Worm (Caenorhabditis elegans) whole organism, early embryonic: ENCODE data around the gene F32A11.1.

ENCODE experiments used
- B0310.2 ChIP-seq: sonication (generic microtip); optimal IDR thresholded peaks from 2 replicates; lab custom pipeline; 2016; ENCODE audit warnings: mild to moderate bottlenecking, missing genetic modification characterization, missing compliant biosample characterization
- F13C5.2 ChIP-seq: sonication (generic microtip); optimal IDR thresholded peaks from 2 replicates; lab custom pipeline; 2017; ENCODE audit warnings: mild to moderate bottlenecking, missing genetic modification characterization, inconsistent platforms, missing compliant biosample characterization
- aly-1 ChIP-seq: sonication (generic microtip); optimal IDR thresholded peaks from 2 replicates; lab custom pipeline; 2016; ENCODE audit warnings: missing genetic modification characterization, missing compliant biosample characterization
- ama-1 ChIP-seq: fragments of 150-350 bp; optimal IDR thresholded peaks from 2 replicates; lab custom pipeline; 2014
- ceh-13 ChIP-seq: fragments of 200-800 bp; sonication (Bioruptor generic); optimal IDR thresholded peaks from 2 replicates; lab custom pipeline; 2018; ENCODE audit warnings: mild to moderate bottlenecking, missing genetic modification characterization, missing compliant biosample characterization
- ceh-36 ChIP-seq: sonication (generic microtip); optimal IDR thresholded peaks from 2 replicates; lab custom pipeline; 2016; ENCODE audit warnings: missing genetic modification characterization, inconsistent platforms, missing compliant biosample characterization
- ets-7 ChIP-seq: sonication (generic microtip); optimal IDR thresholded peaks from 2 replicates; lab custom pipeline; 2016; ENCODE audit warnings: missing genotype, missing genetic modification characterization, missing compliant biosample characterization
- flt-1 ChIP-seq: fragments of 200-800 bp; sonication (Bioruptor generic); IDR thresholded peaks from 2 replicates; pipeline ENCODE4 v1.3.6; 2022; ENCODE audit warnings: missing genetic modification characterization, missing compliant biosample characterization
- hmbx-1 ChIP-seq: sonication (generic microtip); optimal IDR thresholded peaks from 2 replicates; lab custom pipeline; 2016; ENCODE audit warnings: mild to moderate bottlenecking, missing genetic modification characterization, missing compliant biosample characterization
- hmg-4 ChIP-seq: fragments of 200-800 bp; sonication (Bioruptor generic); optimal IDR thresholded peaks from 2 replicates; lab custom pipeline; 2018; ENCODE audit warnings: mild to moderate bottlenecking, missing genetic modification characterization, missing compliant biosample characterization
- hnd-1 ChIP-seq: sonication (generic microtip); optimal IDR thresholded peaks from 2 replicates; lab custom pipeline; 2016; ENCODE audit warnings: missing genetic modification characterization, missing compliant biosample characterization
- pes-1 ChIP-seq: fragments of 200-800 bp; sonication (Bioruptor generic); IDR thresholded peaks from 2 replicates; pipeline ENCODE4 v1.3.6; 2022; ENCODE audit warnings: missing genetic modification reagents, missing genetic modification characterization, missing compliant biosample characterization
- scrt-1 ChIP-seq: fragments of 200-800 bp; sonication (Bioruptor generic); IDR thresholded peaks from 2 replicates; pipeline ENCODE4 v1.3.6; 2022; ENCODE audit warnings: missing genetic modification characterization, missing compliant biosample characterization
- sea-1 ChIP-seq: fragments of 200-800 bp; sonication (Bioruptor generic); conservative IDR thresholded peaks from 2 replicates; pipeline ENCODE4 v1.3.6; 2022; ENCODE audit warnings: missing genetic modification characterization, missing compliant biosample characterization
- tbx-11 ChIP-seq: fragments of 200-800 bp; sonication (Bioruptor generic); IDR thresholded peaks from 2 replicates; pipeline ENCODE4 v1.3.6; 2022; ENCODE audit warnings: missing genetic modification characterization, missing compliant biosample characterization
- tbx-37 ChIP-seq: fragments of 200-800 bp; sonication (Bioruptor generic); conservative IDR thresholded peaks from 2 replicates; pipeline ENCODE4 v1.3.6; 2022; ENCODE audit warnings: missing genetic modification reagents, missing genetic modification characterization, missing compliant biosample characterization
- tra-4 ChIP-seq: sonication (generic microtip); optimal IDR thresholded peaks from 2 replicates; lab custom pipeline; 2017; ENCODE audit warnings: missing genetic modification characterization, missing compliant biosample characterization

The F32A11.1 gene

ce11 chrII:13156971-13157370 is at the start of gene F32A11.1, which contains the start of gene hpr-17:
F32A11.1 (plus strand) TSS chrII:13157329.
hpr-17 (minus strand) TSS chrII:13157047.
- TF ChIP-seq sea-1 (GFP tag; lab: Robert Waterston, UW), result no peak
- 0 out of 2 replicates have a peak, but pooled peaks have one; percentile 23 for TF ChIP-seq pes-1 (GFP tag; lab: Robert Waterston, UW)

DNA sequence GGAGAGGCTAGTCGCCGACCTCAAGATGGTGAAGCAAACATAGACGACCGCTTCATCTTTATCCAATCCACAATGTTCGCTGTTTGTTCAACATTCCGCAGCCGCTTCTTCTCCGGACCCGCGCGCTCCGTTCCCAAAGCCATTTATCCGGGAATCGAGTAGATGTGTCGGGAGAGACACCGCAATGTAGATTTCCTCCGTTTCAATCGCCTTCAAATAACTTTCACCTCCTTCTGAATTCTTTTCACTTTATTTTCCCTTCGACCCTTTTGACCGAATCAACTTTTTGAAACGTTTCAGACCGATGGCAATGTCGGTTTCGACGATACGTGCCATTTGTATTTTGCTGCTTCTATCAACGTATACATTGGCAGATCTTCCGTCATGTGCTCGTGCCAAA is 49.4 kb upstream of the F32A11.1 start, which contains the start of gene pqn-32:
Gene pqn-32 (plus strand): TSS at position 301 of the 400 bp plus-strand sequence.
- TF ChIP-seq hnd-1 (tag; lab: Kevin White, UChicago) (no peak), hmg-4 (GFP tag; lab: Kevin White, UChicago) (no peak), ceh-13 (no peak), tra-4 (no peak), sea-1 (GFP tag; lab: Robert Waterston, UW) (no peak), ceh-36 (no peak), scrt-1 (no peak), flt-1 (GFP tag; lab: Robert Waterston, UW) (no peak), B0310.2 (tag; lab: Kevin White, UChicago) (no peak)

DNA sequence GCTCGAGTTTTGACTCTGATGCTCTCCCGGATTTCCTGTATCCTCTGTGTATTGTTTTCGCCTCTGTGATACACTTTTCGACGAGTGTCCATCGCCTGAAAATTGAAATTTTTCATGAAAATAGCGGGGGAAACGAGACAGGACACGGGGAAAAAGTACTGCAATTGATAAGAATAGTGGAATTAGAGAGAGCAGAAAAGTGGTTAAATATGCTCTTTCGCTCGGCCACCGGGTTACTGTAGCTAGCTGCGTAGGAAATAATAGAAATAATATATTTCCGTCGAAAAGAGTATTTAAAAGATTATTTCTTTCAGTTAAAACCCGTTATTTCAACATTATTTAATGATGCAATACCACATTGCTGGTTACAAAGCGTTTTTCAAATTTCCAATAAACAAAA is 40.4 kb upstream of the F32A11.1 start, which contains the start of gene rict-1:
Gene rict-1 (minus strand): TSS at position 101 of the 400 bp plus-strand sequence.
- TF ChIP-seq B0310.2 (tag; lab: Kevin White, UChicago) (no peak), pes-1 (GFP tag; lab: Robert Waterston, UW) (no peak), hmg-4 (GFP tag; lab: Kevin White, UChicago) (no peak), sea-1 (GFP tag; lab: Robert Waterston, UW) (no peak), scrt-1 (no peak), flt-1 (GFP tag; lab: Robert Waterston, UW) (no peak), F13C5.2 (tag; lab: Kevin White, UChicago) (no peak), ceh-13 (no peak), ets-7 (tag; lab: Kevin White, UChicago) (no peak), aly-1 (tag; lab: Kevin White, UChicago) (no peak), hnd-1 (tag; lab: Kevin White, UChicago) (no peak), hmbx-1 (tag; lab: Kevin White, UChicago) (no peak), ama-1 (lab: Kevin White, UChicago) (no peak), tra-4 (no peak), tbx-11 (GFP tag; lab: Robert Waterston, UW) (no peak), tbx-37 (GFP tag; lab: Robert Waterston, UW) (no peak)

ce11 chrII:13117135-13117534 is 40.0 kb upstream of the F32A11.1 start, which contains the start of gene gfm-1:
gfm-1 (plus strand) TSS chrII:13117483.
- TF ChIP-seq F13C5.2 (tag; lab: Kevin White, UChicago), result no peak
- TF ChIP-seq pes-1 (GFP tag; lab: Robert Waterston, UW), result peak; percentile 65
- 0 out of 2 replicates have a peak, but pooled peaks have one; percentile 25 for TF ChIP-seq flt-1 (GFP tag; lab: Robert Waterston, UW)
- TF ChIP-seq tra-4, result no peak
- TF ChIP-seq aly-1 (tag; lab: Kevin White, UChicago), result no peak
- TF ChIP-seq tbx-11 (GFP tag; lab: Robert Waterston, UW), result no peak
- TF ChIP-seq ets-7 (tag; lab: Kevin White, UChicago), result no peak
- no peak for TF ChIP-seq hmg-4 (GFP tag; lab: Kevin White, UChicago)
- TF ChIP-seq scrt-1, result no peak
- no peak for TF ChIP-seq ceh-36
- no peak for TF ChIP-seq hnd-1 (tag; lab: Kevin White, UChicago)
- TF ChIP-seq ama-1 (lab: Kevin White, UChicago), result no peak
- peak; percentile 12 for TF ChIP-seq ceh-13
- peak; percentile 69; the same call in 1 of the 2 replicates for TF ChIP-seq tbx-37 (GFP tag; lab: Robert Waterston, UW)
- TF ChIP-seq sea-1 (GFP tag; lab: Robert Waterston, UW), result no peak
- TF ChIP-seq B0310.2 (tag; lab: Kevin White, UChicago), result no peak
- no peak for TF ChIP-seq hmbx-1 (tag; lab: Kevin White, UChicago)

DNA sequence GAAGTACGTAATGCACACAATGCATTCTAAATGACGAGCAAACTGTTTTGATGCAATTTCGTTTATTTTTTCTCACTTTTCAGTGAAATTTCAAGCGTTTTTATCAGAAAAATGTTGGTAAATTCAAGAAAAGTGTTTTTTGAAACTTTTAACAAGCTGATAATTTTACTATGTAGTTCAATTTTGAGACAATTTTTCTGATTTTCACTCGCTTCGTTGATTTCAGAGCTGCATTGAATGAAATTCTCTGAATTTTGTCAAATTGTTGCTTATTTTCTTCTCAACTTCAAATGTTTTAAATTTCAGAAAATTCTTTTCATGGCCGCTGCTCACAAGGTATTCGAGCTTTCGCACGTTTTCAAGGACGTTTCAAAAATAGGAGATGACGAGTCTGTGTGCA is 34.4 kb upstream of the F32A11.1 start, which contains the start of gene bath-45:
Gene bath-45 (plus strand): TSS at position 301 of the 400 bp plus-strand sequence.
- TF ChIP-seq hnd-1 (tag; lab: Kevin White, UChicago), result no peak
- TF ChIP-seq ama-1 (lab: Kevin White, UChicago), result no peak
- TF ChIP-seq flt-1 (GFP tag; lab: Robert Waterston, UW), result no peak
- no peak for TF ChIP-seq tra-4
- no peak for TF ChIP-seq hmg-4 (GFP tag; lab: Kevin White, UChicago)
- TF ChIP-seq aly-1 (tag; lab: Kevin White, UChicago), result no peak
- TF ChIP-seq pes-1 (GFP tag; lab: Robert Waterston, UW), result no peak
- no peak for TF ChIP-seq tbx-11 (GFP tag; lab: Robert Waterston, UW)
- no peak for TF ChIP-seq ceh-36
- no peak for TF ChIP-seq hmbx-1 (tag; lab: Kevin White, UChicago)
- no peak for TF ChIP-seq F13C5.2 (tag; lab: Kevin White, UChicago)
- TF ChIP-seq ets-7 (tag; lab: Kevin White, UChicago), result no peak
- no peak for TF ChIP-seq scrt-1
- TF ChIP-seq sea-1 (GFP tag; lab: Robert Waterston, UW), result no peak
- no peak for TF ChIP-seq ceh-13
- TF ChIP-seq B0310.2 (tag; lab: Kevin White, UChicago), result no peak
- TF ChIP-seq tbx-37 (GFP tag; lab: Robert Waterston, UW), result no peak

DNA sequence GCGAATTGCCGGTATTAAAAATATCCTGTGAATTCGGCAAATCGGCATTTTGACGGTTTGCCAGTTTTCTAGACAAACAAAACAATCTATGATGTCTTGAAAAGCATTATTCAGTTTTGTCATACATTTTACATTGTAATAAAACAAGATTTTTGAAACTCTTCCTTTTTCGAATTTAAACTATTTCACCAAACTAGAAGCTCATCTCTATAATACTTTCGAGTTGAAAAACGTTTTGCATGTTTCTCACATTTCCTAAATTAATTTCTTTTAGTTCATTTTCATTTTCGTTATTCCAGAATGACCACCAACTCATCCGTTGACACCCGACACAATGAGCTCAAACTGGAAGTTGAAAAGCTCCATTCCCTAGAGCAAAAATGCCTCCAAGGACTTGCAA is 27.5 kb upstream of the F32A11.1 start, which contains the start of gene F29C12.6:
Gene F29C12.6 (plus strand): TSS at position 301 of the 400 bp plus-strand sequence.
- TF ChIP-seq hnd-1 (tag; lab: Kevin White, UChicago), result no peak
- no peak for TF ChIP-seq ceh-13
- TF ChIP-seq flt-1 (GFP tag; lab: Robert Waterston, UW), result no peak
- TF ChIP-seq ets-7 (tag; lab: Kevin White, UChicago), result no peak
- TF ChIP-seq pes-1 (GFP tag; lab: Robert Waterston, UW), result no peak
- TF ChIP-seq ama-1 (lab: Kevin White, UChicago), result no peak
- TF ChIP-seq F13C5.2 (tag; lab: Kevin White, UChicago), result no peak
- no peak for TF ChIP-seq tra-4
- no peak for TF ChIP-seq scrt-1
- no peak for TF ChIP-seq sea-1 (GFP tag; lab: Robert Waterston, UW)

ce11 chrII:13130576-13130975 is 26.6 kb upstream of the F32A11.1 start:
- TF ChIP-seq hnd-1 (tag; lab: Kevin White, UChicago), result no peak
- no peak for TF ChIP-seq pes-1 (GFP tag; lab: Robert Waterston, UW)
- no peak for TF ChIP-seq tbx-11 (GFP tag; lab: Robert Waterston, UW)
- TF ChIP-seq scrt-1, result no peak
- TF ChIP-seq sea-1 (GFP tag; lab: Robert Waterston, UW), result no peak
- TF ChIP-seq tra-4, result no peak
- no peak for TF ChIP-seq hmbx-1 (tag; lab: Kevin White, UChicago)
- TF ChIP-seq B0310.2 (tag; lab: Kevin White, UChicago), result no peak
- no peak for TF ChIP-seq ceh-13
- no peak for TF ChIP-seq ceh-36
- no peak for TF ChIP-seq ama-1 (lab: Kevin White, UChicago)
- no peak for TF ChIP-seq aly-1 (tag; lab: Kevin White, UChicago)
- no peak for TF ChIP-seq tbx-37 (GFP tag; lab: Robert Waterston, UW)
- no peak for TF ChIP-seq hmg-4 (GFP tag; lab: Kevin White, UChicago)
- no peak for TF ChIP-seq F13C5.2 (tag; lab: Kevin White, UChicago)
- TF ChIP-seq ets-7 (tag; lab: Kevin White, UChicago), result no peak
